Fruit fly (Drosophila melanogaster) whole organism, embryonic: ENCODE results near the gene Exn.

Experiments
- Adf1 ChIP-seq: fragments of 200-800 bp; sonication (Bioruptor generic); IDR thresholded peaks from 2 replicates; pipeline ENCODE4 v1.3.6; 2022; ENCODE audit warnings: missing biosample characterization, missing genetic modification characterization
- Atf6 ChIP-seq: fragments of 200-800 bp; sonication (Bioruptor generic); IDR thresholded peaks from 2 replicates; pipeline ENCODE4 v1.3.6; 2022; ENCODE audit warnings: missing biosample characterization, missing genetic modification characterization
- Awh ChIP-seq: fragments of 200-800 bp; sonication (Bioruptor generic); IDR thresholded peaks from 2 replicates; pipeline ENCODE4, ENCODE4 v1.3.6; 2022; ENCODE audit warnings: missing biosample characterization, missing genetic modification characterization
- Bdp1 ChIP-seq: fragments of 200-800 bp; sonication (Bioruptor generic); optimal IDR thresholded peaks from 3 replicates; lab custom pipeline; 2016; ENCODE audit warnings: missing biosample characterization, missing genetic modification characterization
- CG10267 ChIP-seq: fragments of 200-800 bp; sonication (Bioruptor generic); optimal IDR thresholded peaks from 2 replicates; lab custom pipeline; 2018; ENCODE audit warnings: missing biosample characterization, mild to moderate bottlenecking, missing genetic modification characterization, moderate library complexity
- CG11085 ChIP-seq: fragments of 200-800 bp; sonication (Bioruptor generic); IDR thresholded peaks from 2 replicates; pipeline ENCODE4 v1.3.6; 2022; ENCODE audit warnings: missing biosample characterization, missing genetic modification characterization
- CG12155 ChIP-seq: fragments of 200-800 bp; sonication (Bioruptor generic); optimal IDR thresholded peaks from 3 replicates; lab custom pipeline; 2016; ENCODE audit warnings: missing biosample characterization, missing genetic modification characterization
- CG13123 ChIP-seq: fragments of 200-800 bp; sonication (Bioruptor generic); optimal IDR thresholded peaks from 2 replicates; lab custom pipeline; 2016; ENCODE audit warnings: missing biosample characterization, missing genetic modification characterization
- CG14860 ChIP-seq: fragments of 200-800 bp; sonication (Bioruptor generic); IDR thresholded peaks from 3 replicates; pipeline ENCODE4 v1.3.6; 2022; ENCODE audit warnings: missing biosample characterization, missing genetic modification characterization; ENCODE audit not compliant: partially characterized antibody
- CG1602 ChIP-seq: fragments of 200-800 bp; sonication (Bioruptor generic); optimal IDR thresholded peaks from 3 replicates; lab custom pipeline; 2016; ENCODE audit warnings: missing biosample characterization, missing genetic modification characterization
- CG17568 ChIP-seq: fragments of 200-800 bp; sonication (Bioruptor generic); optimal IDR thresholded peaks from 2 replicates; lab custom pipeline; 2018; ENCODE audit warnings: missing biosample characterization, mild to moderate bottlenecking, missing genetic modification characterization, moderate library complexity
- CG17802 ChIP-seq: fragments of 200-800 bp; sonication (Bioruptor generic); optimal IDR thresholded peaks from 2 replicates; lab custom pipeline; 2018; ENCODE audit warnings: missing biosample characterization, mild to moderate bottlenecking, missing genetic modification characterization, moderate library complexity
- CG18262 ChIP-seq: fragments of 200-800 bp; optimal IDR thresholded peaks from 3 replicates; lab custom pipeline; 2019; ENCODE audit warnings: missing biosample characterization, mild to moderate bottlenecking, missing genetic modification characterization, moderate library complexity
- CG3065 ChIP-seq: fragments of 200-800 bp; sonication (Bioruptor generic); optimal IDR thresholded peaks from 2 replicates; lab custom pipeline; 2016; ENCODE audit warnings: missing biosample characterization, missing genetic modification characterization
- CG32767 ChIP-seq: fragments of 200-800 bp; sonication (Bioruptor generic); IDR thresholded peaks from 2 replicates; pipeline ENCODE4 v1.3.6; 2022; ENCODE audit warnings: missing biosample characterization, missing genetic modification characterization
- CG3407 ChIP-seq: fragments of 200-800 bp; sonication (Bioruptor generic); optimal IDR thresholded peaks from 2 replicates; lab custom pipeline; 2018; ENCODE audit warnings: missing biosample characterization, mild to moderate bottlenecking, missing genetic modification characterization
- CG4617 ChIP-seq: fragments of 200-800 bp; sonication (Bioruptor generic); optimal IDR thresholded peaks from 3 replicates; lab custom pipeline; 2016; ENCODE audit warnings: missing biosample characterization, missing genetic modification characterization, borderline replicate concordance
- CG5180 ChIP-seq: fragments of 200-800 bp; sonication (Bioruptor generic); optimal IDR thresholded peaks from 3 replicates; lab custom pipeline; 2017; ENCODE audit warnings: missing biosample characterization, missing genetic modification characterization, mild to moderate bottlenecking, moderate library complexity, missing genetic modification reagents
- CG7357 ChIP-seq: fragments of 200-800 bp; sonication (Bioruptor generic); IDR thresholded peaks from 3 replicates; pipeline ENCODE4 v1.3.6; 2022; ENCODE audit warnings: missing biosample characterization, missing genetic modification characterization
- CG7786 ChIP-seq: fragments of 200-800 bp; sonication (Bioruptor generic); optimal IDR thresholded peaks from 2 replicates; lab custom pipeline; 2016; ENCODE audit warnings: missing biosample characterization, missing genetic modification characterization
- CG8359 ChIP-seq: fragments of 200-800 bp; sonication (Bioruptor generic); optimal IDR thresholded peaks from 2 replicates; lab custom pipeline; 2017; ENCODE audit warnings: missing biosample characterization, mild to moderate bottlenecking, missing genetic modification characterization, borderline replicate concordance
- CG9609 ChIP-seq: fragments of 200-800 bp; sonication (Bioruptor generic); optimal IDR thresholded peaks from 3 replicates; lab custom pipeline; 2016; ENCODE audit warnings: missing biosample characterization, missing genetic modification characterization
- Dek ChIP-seq: fragments of 200-800 bp; sonication (Bioruptor generic); optimal IDR thresholded peaks from 3 replicates; lab custom pipeline; 2019; ENCODE audit warnings: missing biosample characterization, mild to moderate bottlenecking, missing genetic modification characterization, moderate library complexity
- Eip74EF ChIP-seq, 2 experiments: fragments of 200-800 bp in 1 of 2; fragments of >200 bp in 1 of 2; sonication (Bioruptor generic) in 1 of 2; optimal IDR thresholded peaks; 2 replicates each; lab custom pipeline; 2017 to 2019; ENCODE audit warnings: missing biosample characterization in 2 of 2, missing genetic modification characterization in 2 of 2, mild to moderate bottlenecking in 1 of 2, moderate library complexity in 1 of 2
- HLH54F ChIP-seq: fragments of 200-800 bp; sonication (Bioruptor generic); optimal IDR thresholded peaks from 3 replicates; lab custom pipeline; 2016; ENCODE audit warnings: missing biosample characterization, missing genetic modification characterization
- Hey ChIP-seq: fragments of 200-800 bp; sonication (Bioruptor generic); optimal IDR thresholded peaks from 3 replicates; lab custom pipeline; 2018; ENCODE audit warnings: missing biosample characterization, mild to moderate bottlenecking, missing genetic modification characterization
- Hmx ChIP-seq: fragments of 200-800 bp; sonication (Bioruptor generic); optimal IDR thresholded peaks from 2 replicates; lab custom pipeline; 2016; ENCODE audit warnings: missing biosample characterization, missing genetic modification characterization
- Hr3 ChIP-seq: fragments of 200-800 bp; sonication (Bioruptor generic); optimal IDR thresholded peaks from 3 replicates; lab custom pipeline; 2016; ENCODE audit warnings: missing biosample characterization, missing genetic modification characterization
- Jarid2 ChIP-seq: fragments of 200-800 bp; sonication (Bioruptor generic); optimal IDR thresholded peaks from 3 replicates; lab custom pipeline; 2017; ENCODE audit warnings: mild to moderate bottlenecking, missing biosample characterization, missing genetic modification reagents, missing genetic modification characterization
- Lim3 ChIP-seq: fragments of 200-800 bp; sonication (Bioruptor generic); IDR thresholded peaks from 2 replicates; pipeline ENCODE4 v1.3.6; 2022; ENCODE audit warnings: missing biosample characterization, missing genetic modification characterization
- MESR4 ChIP-seq: fragments of 200-800 bp; sonication (Bioruptor generic); optimal IDR thresholded peaks from 2 replicates; lab custom pipeline; 2018; ENCODE audit warnings: missing biosample characterization, mild to moderate bottlenecking, missing genetic modification characterization, moderate library complexity
- Mrtf ChIP-seq: fragments of 200-800 bp; sonication (Bioruptor generic); IDR thresholded peaks from 3 replicates; pipeline ENCODE4 v1.3.6; 2022; ENCODE audit warnings: missing biosample characterization, missing genetic modification characterization
- Myb ChIP-seq: fragments of 200-800 bp; sonication (Bioruptor generic); optimal IDR thresholded peaks from 2 replicates; lab custom pipeline; 2016; ENCODE audit warnings: missing biosample characterization, missing genetic modification characterization
- ato ChIP-seq: fragments of 200-800 bp; sonication (Bioruptor generic); IDR thresholded peaks from 2 replicates; pipeline ENCODE4 v1.3.6; 2022; ENCODE audit warnings: missing biosample characterization, missing genetic modification characterization; ENCODE audit not compliant: partially characterized antibody
- br ChIP-seq: fragments of >200 bp; optimal IDR thresholded peaks from 2 replicates; lab custom pipeline; 2017
- cg ChIP-seq: fragments of 200-800 bp; sonication (Bioruptor generic); optimal IDR thresholded peaks from 3 replicates; lab custom pipeline; 2019; ENCODE audit warnings: missing biosample characterization, mild to moderate bottlenecking, missing genetic modification characterization, moderate library complexity
- crp ChIP-seq, 2 experiments: fragments of 200-800 bp; sonication (Bioruptor generic); optimal IDR thresholded peaks; 2 replicates in 1 of 2; 3 replicates in 1 of 2; lab custom pipeline; 2017; ENCODE audit warnings: missing biosample characterization in 2 of 2, missing genetic modification characterization in 2 of 2, mild to moderate bottlenecking in 1 of 2, moderate library complexity in 1 of 2
- dmrt99B ChIP-seq: fragments of 200-800 bp; sonication (Bioruptor generic); optimal IDR thresholded peaks from 2 replicates; lab custom pipeline; 2018; ENCODE audit warnings: missing biosample characterization, mild to moderate bottlenecking, missing genetic modification characterization, moderate library complexity
- dpn ChIP-seq, 2 experiments: fragments of 200-800 bp; sonication (Bioruptor generic); optimal IDR thresholded peaks; 3 replicates each; lab custom pipeline; 2016; ENCODE audit warnings: missing biosample characterization in 2 of 2, missing genetic modification characterization in 2 of 2
- ems ChIP-seq: fragments of 200-800 bp; sonication (Bioruptor generic); optimal IDR thresholded peaks from 3 replicates; lab custom pipeline; 2016; ENCODE audit warnings: missing biosample characterization, missing genetic modification characterization
- fd102C ChIP-seq: fragments of 200-800 bp; sonication (Bioruptor generic); optimal IDR thresholded peaks from 2 replicates; lab custom pipeline; 2018; ENCODE audit warnings: missing biosample characterization, mild to moderate bottlenecking, missing genetic modification characterization, moderate library complexity
- gfzf ChIP-seq: fragments of 200-800 bp; sonication (Bioruptor generic); optimal IDR thresholded peaks from 2 replicates; lab custom pipeline; 2016; ENCODE audit warnings: missing biosample characterization, mild to moderate bottlenecking, missing genetic modification characterization, moderate library complexity
- hb ChIP-seq: fragments of 200-800 bp; sonication (Bioruptor generic); IDR thresholded peaks from 3 replicates; pipeline ENCODE4 v1.3.6; 2022; ENCODE audit warnings: missing biosample characterization, missing genetic modification characterization; ENCODE audit not compliant: partially characterized antibody
- jing ChIP-seq: fragments of 200-800 bp; sonication (Bioruptor generic); optimal IDR thresholded peaks from 2 replicates; lab custom pipeline; 2018; ENCODE audit warnings: missing biosample characterization, mild to moderate bottlenecking, missing genetic modification characterization
- lbe ChIP-seq: fragments of 200-800 bp; sonication (Bioruptor generic); optimal IDR thresholded peaks from 2 replicates; lab custom pipeline; 2016; ENCODE audit warnings: missing biosample characterization, mild to moderate bottlenecking, missing genetic modification characterization
- peb ChIP-seq: fragments of 200-800 bp; sonication (Bioruptor generic); IDR thresholded peaks from 2 replicates; pipeline ENCODE4 v1.3.6; 2022; ENCODE audit warnings: missing biosample characterization, missing genetic modification characterization
- slbo ChIP-seq: fragments of 200-800 bp; sonication (Bioruptor generic); IDR thresholded peaks from 2 replicates; pipeline ENCODE4 v1.3.6; 2022; ENCODE audit warnings: missing biosample characterization, missing genetic modification characterization
- slp2 ChIP-seq: fragments of 200-800 bp; sonication (Bioruptor generic); optimal IDR thresholded peaks from 2 replicates; lab custom pipeline; 2016; ENCODE audit warnings: missing biosample characterization, missing genetic modification characterization
- vfl ChIP-seq: fragments of 200-800 bp; sonication (Bioruptor generic); optimal IDR thresholded peaks from 2 replicates; lab custom pipeline; 2016; ENCODE audit warnings: missing biosample characterization, missing genetic modification characterization

Gene Exn

dm6 chr3L:17009715-17010491, 40.1 kb downstream of the Exn start (continued):
- TF ChIP-seq Hmx (GFP tag; lab: Kevin White, UChicago) (no peak), CG32767 (peak; percentile 73), Atf6 (GFP tag; lab: Robert Waterston, UW) (peak; percentile 7; the same call in 1 of the 2 replicates), CG7786 (GFP tag; lab: Kevin White, UChicago) (no peak), CG17568 (peak; percentile 52), fd102C (GFP tag; lab: Kevin White, UChicago) (no peak), jing (GFP tag; lab: Kevin White, UChicago) (peak; percentile 18), CG1602 (peak; percentile 18), Hr3 (GFP tag; lab: Kevin White, UChicago) (no peak), gfzf (GFP tag; lab: Kevin White, UChicago) (no peak), crp (GFP tag; optimal IDR thresholded peaks at IDR 0.05; lab: Kevin White, UChicago) (no peak), Myb (GFP tag; lab: Kevin White, UChicago) (peak; percentile 2), CG7357 (no peak), CG5180 (GFP tag; lab: Kevin White, UChicago) (peak; percentile 63), ems (GFP tag; lab: Kevin White, UChicago) (no peak), CG13123 (GFP tag; lab: Kevin White, UChicago) (no peak), Dek (tag; lab: Kevin White, UChicago) (no peak), Awh (GFP tag; lab: Robert Waterston, UW) (0 out of 2 replicates have a peak, but pooled peaks have one; percentile 26), CG8359 (GFP tag; lab: Kevin White, UChicago) (no peak), Jarid2 (GFP tag; lab: Kevin White, UChicago) (peak; percentile 25), vfl (GFP tag; lab: Kevin White, UChicago) (no peak), MESR4 (GFP tag; lab: Kevin White, UChicago) (no peak), cg (peak; percentile 60), Bdp1 (GFP tag; lab: Kevin White, UChicago) (no peak), CG11085 (GFP tag; lab: Robert Waterston, UW) (0 out of 2 replicates have a peak, but pooled peaks have one; percentile 8), CG17802 (no peak), dmrt99B (peak; percentile 42), dpn (GFP tag; optimal IDR thresholded peaks at IDR 0.05; lab: Kevin White, UChicago) (peak in 1 of 2 experiments; percentile 27), slbo (GFP tag; lab: Robert Waterston, UW) (peak; percentile 63), CG4617 (GFP tag; lab: Kevin White, UChicago) (no peak), Hey (peak; percentile 32), hb (GFP tag; lab: Robert Waterston, UW) (no peak), Adf1 (GFP tag; lab: Robert Waterston, UW) (peak; percentile 92), CG12155 (GFP tag; lab: Kevin White, UChicago) (peak; percentile 19), CG18262 (tag; lab: Kevin White, UChicago) (peak; percentile 0), Eip74EF (GFP tag; optimal IDR thresholded peaks at IDR 0.05; lab: Kevin White, UChicago) (peak in 1 of 2 experiments; percentile 48), Lim3 (GFP tag; lab: Robert Waterston, UW) (no peak), peb (no peak), HLH54F (peak; percentile 54), br (no peak), CG14860 (GFP tag; lab: Robert Waterston, UW) (no peak), slp2 (GFP tag; lab: Kevin White, UChicago) (no peak), ato (GFP tag; lab: Robert Waterston, UW) (peak; percentile 40; the same call in 1 of the 2 replicates), CG3407 (GFP tag; lab: Kevin White, UChicago) (no peak), CG10267 (tag; lab: Kevin White, UChicago) (no peak), Mrtf (GFP tag; lab: Robert Waterston, UW) (0 out of 3 replicates have a peak, but pooled peaks have one; percentile 18), CG9609 (GFP tag; lab: Kevin White, UChicago) (no peak), CG3065 (no peak), lbe (GFP tag; lab: Kevin White, UChicago) (peak; percentile 34)
